Fruit fly (Drosophila melanogaster) whole organism, prepupa: Measurements from ENCODE around the gene Hn.

Experiments used
- CG11294 ChIP-seq: fragments of 200-800 bp; sonication (Bioruptor generic); IDR thresholded peaks from 2 replicates; pipeline ENCODE4 v1.3.6; 2022; ENCODE audit warnings: missing biosample characterization, missing genetic modification characterization
- CG16779 ChIP-seq: fragments of 200-800 bp; sonication (Bioruptor generic); optimal IDR thresholded peaks from 3 replicates; lab custom pipeline; 2017; ENCODE audit warnings: missing biosample characterization, mild to moderate bottlenecking, missing genetic modification characterization
- CG34406 ChIP-seq: fragments of 200-800 bp; sonication (Bioruptor generic); optimal IDR thresholded peaks from 3 replicates; lab custom pipeline; 2016; ENCODE audit warnings: missing biosample characterization, missing genetic modification characterization
- CG4318 ChIP-seq: fragments of 200-800 bp; sonication (Bioruptor generic); optimal IDR thresholded peaks from 3 replicates; lab custom pipeline; 2017; ENCODE audit warnings: missing biosample characterization, mild to moderate bottlenecking, missing genetic modification characterization
- CG6792 ChIP-seq: fragments of 200-800 bp; sonication (Bioruptor generic); optimal IDR thresholded peaks from 3 replicates; lab custom pipeline; 2016; ENCODE audit warnings: missing biosample characterization, missing genetic modification characterization
- CG9139 ChIP-seq: fragments of 200-800 bp; sonication (Bioruptor generic); optimal IDR thresholded peaks from 3 replicates; lab custom pipeline; 2017; ENCODE audit warnings: missing biosample characterization, mild to moderate bottlenecking, missing genetic modification characterization
- Eip93F ChIP-seq: fragments of 200-800 bp; sonication (Bioruptor generic); optimal IDR thresholded peaks from 2 replicates; lab custom pipeline; 2016; ENCODE audit warnings: missing biosample characterization, mild to moderate bottlenecking, missing genetic modification characterization
- Ets21C ChIP-seq: fragments of 200-800 bp; sonication (Bioruptor generic); optimal IDR thresholded peaks from 3 replicates; lab custom pipeline; 2016; ENCODE audit warnings: missing biosample characterization, missing genetic modification characterization
- Gug ChIP-seq: fragments of 200-800 bp; sonication (Bioruptor generic); IDR thresholded peaks from 2 replicates; pipeline ENCODE4 v1.3.6; 2022; ENCODE audit warnings: missing biosample characterization, missing genetic modification characterization
- Hr4 ChIP-seq: fragments of 200-800 bp; sonication (Bioruptor generic); optimal IDR thresholded peaks from 3 replicates; lab custom pipeline; 2016; ENCODE audit warnings: missing biosample characterization, missing genetic modification characterization
- Met ChIP-seq: fragments of 200-800 bp; sonication (Bioruptor generic); optimal IDR thresholded peaks from 3 replicates; lab custom pipeline; 2016; ENCODE audit warnings: missing biosample characterization, missing genetic modification characterization
- lz ChIP-seq: fragments of 200-800 bp; sonication (Bioruptor generic); optimal IDR thresholded peaks from 3 replicates; lab custom pipeline; 2016; ENCODE audit warnings: missing biosample characterization, missing genetic modification characterization

dm6 chr3L:7810924-7811323, 50.7 kb downstream of the Hn start:
- TF ChIP-seq CG11294 (GFP tag; lab: Robert Waterston, UW) (no peak), CG9139 (GFP tag; lab: Kevin White, UChicago) (no peak), Hr4 (GFP tag; lab: Kevin White, UChicago) (peak; percentile 63), CG16779 (tag; lab: Kevin White, UChicago) (no peak), CG34406 (GFP tag; lab: Kevin White, UChicago) (no peak), lz (no peak), Gug (GFP tag; lab: Robert Waterston, UW) (no peak), Met (GFP tag; lab: Kevin White, UChicago) (no peak), Ets21C (GFP tag; lab: Kevin White, UChicago) (no peak), CG4318 (no peak), CG6792 (GFP tag; lab: Kevin White, UChicago) (no peak), Eip93F (GFP tag; lab: Kevin White, UChicago) (no peak)
